Worm (Caenorhabditis elegans) whole organism, young adult: ENCODE results near the gene spp-8.

Experiments used
- F10E7.11 ChIP-seq: sonication (generic microtip); optimal IDR thresholded peaks from 2 replicates; lab custom pipeline; 2017; ENCODE audit warnings: mild to moderate bottlenecking, missing genetic modification characterization, moderate library complexity, missing compliant biosample characterization
- ama-1 ChIP-seq, 3 experiments: fragments of 150-350 bp in 1 of 3; sonication (generic microtip) in 2 of 3; optimal IDR thresholded peaks; 2 replicates each; lab custom pipeline; 2014 to 2018; ENCODE audit warnings: missing biosample characterization in 2 of 3, missing genetic modification characterization in 2 of 3, missing genetic modification reagents in 2 of 3
- ceh-40 ChIP-seq: fragments of 200-800 bp; sonication (Bioruptor generic); IDR thresholded peaks from 2 replicates; pipeline ENCODE4 v1.3.6; 2022; ENCODE audit warnings: missing genetic modification characterization, missing compliant biosample characterization
- ceh-91 ChIP-seq: fragments of 200-800 bp; sonication (Bioruptor generic); IDR thresholded peaks from 2 replicates; pipeline ENCODE4 v1.3.6; 2022; ENCODE audit warnings: missing genetic modification reagents, missing genetic modification characterization, missing compliant biosample characterization
- efl-1 ChIP-seq: fragments of 150-350 bp; optimal IDR thresholded peaks from 2 replicates; lab custom pipeline; 2014; ENCODE audit warnings: missing biosample characterization, missing genetic modification reagents, missing genetic modification characterization
- lin-26 ChIP-seq: fragments of 200-800 bp; sonication (Bioruptor generic); IDR thresholded peaks from 2 replicates; pipeline ENCODE4 v1.3.6; 2022; ENCODE audit warnings: missing genetic modification reagents, missing genetic modification characterization, missing compliant biosample characterization
- snpc-4 ChIP-seq, 5 experiments: fragments of 150-350 bp in 1 of 5; sonication (generic microtip) in 4 of 5; optimal IDR thresholded peaks; 2 replicates each; lab custom pipeline; 2014 to 2018; ENCODE audit warnings: missing genetic modification characterization in 5 of 5, missing biosample characterization in 3 of 5, antibody characterized with exemption in 2 of 5, mild to moderate bottlenecking in 2 of 5, missing compliant biosample characterization in 2 of 5, missing genotype in 2 of 5, moderate library complexity in 2 of 5, missing genetic modification reagents in 1 of 5
- tbp1 ChIP-seq: fragments of 200-800 bp; sonication (Bioruptor generic); optimal IDR thresholded peaks from 2 replicates; lab custom pipeline; 2018; ENCODE audit warnings: mild to moderate bottlenecking, missing genetic modification characterization, missing compliant biosample characterization
- tbx-9 ChIP-seq: sonication (generic microtip); optimal IDR thresholded peaks from 2 replicates; lab custom pipeline; 2016; ENCODE audit warnings: borderline replicate concordance, missing genetic modification characterization, inconsistent platforms, missing compliant biosample characterization
- zim-3 ChIP-seq: sonication (generic microtip); optimal IDR thresholded peaks from 2 replicates; lab custom pipeline; 2017; ENCODE audit warnings: mild to moderate bottlenecking, missing genetic modification characterization, moderate library complexity, missing compliant biosample characterization
- ztf-18 ChIP-seq: sonication (generic microtip); optimal IDR thresholded peaks from 2 replicates; lab custom pipeline; 2016; ENCODE audit warnings: missing genotype, mild to moderate bottlenecking, missing genetic modification characterization, missing compliant biosample characterization

- TF ChIP-seq snpc-4 (GFP tag; optimal IDR thresholded peaks at IDR 0.05; lab: Kevin White, UChicago), result no peak
- TF ChIP-seq snpc-4 (tag; optimal IDR thresholded peaks at IDR 0.05; lab: Kevin White, UChicago), result no peak
- no peak for TF ChIP-seq tbp1 (GFP tag; lab: Kevin White, UChicago)
- TF ChIP-seq lin-26 (GFP tag; lab: Robert Waterston, UW), result no peak
- TF ChIP-seq F10E7.11 (tag; lab: Kevin White, UChicago), result no peak
- TF ChIP-seq ceh-40 (GFP tag; lab: Robert Waterston, UW), result no peak
- no peak for TF ChIP-seq efl-1 (GFP tag; lab: Kevin White, UChicago)
- no peak for TF ChIP-seq ceh-91
- no peak for TF ChIP-seq ama-1 (optimal IDR thresholded peaks at IDR 0.05; lab: Kevin White, UChicago)
- TF ChIP-seq ama-1 (GFP tag; optimal IDR thresholded peaks at IDR 0.05; lab: Kevin White, UChicago), result no peak
- TF ChIP-seq zim-3 (tag; lab: Kevin White, UChicago), result no peak
- no peak for TF ChIP-seq ztf-18 (tag; lab: Kevin White, UChicago)
- TF ChIP-seq tbx-9, result no peak
Measured at ce11 chrIV:8478516-8478915, 2.9 kb upstream of the spp-8 start.
